Worm (Caenorhabditis elegans): Measurements from ENCODE around the gene swsn-6.

DNA sequence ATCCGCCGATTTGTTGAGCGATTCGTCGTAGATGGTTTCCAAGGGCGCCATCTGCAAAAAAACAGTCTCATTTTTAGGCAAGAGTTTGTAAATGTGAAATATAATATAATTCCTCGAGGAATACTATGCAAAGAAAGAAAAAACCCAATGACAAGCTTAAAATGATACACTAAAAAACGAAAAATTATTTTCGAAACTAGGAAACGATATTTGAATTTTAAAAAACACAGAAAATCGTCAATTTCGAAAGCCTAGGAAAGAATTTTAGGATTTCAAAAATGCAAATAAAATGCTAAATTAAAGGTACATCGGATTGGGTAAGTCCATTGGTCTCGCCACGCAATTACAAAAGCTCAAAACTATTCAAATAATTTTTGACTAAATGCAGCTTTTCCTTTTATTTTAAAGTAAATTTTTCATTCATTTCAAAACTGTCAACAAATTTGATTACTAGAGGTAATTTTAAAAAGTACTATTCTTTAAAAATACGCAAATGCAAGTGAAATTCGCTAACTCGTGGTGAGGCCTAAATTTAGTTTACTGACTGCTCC, 3.3 kb upstream of the swsn-6 start, which contains the start of the genes htp-1 and ZK616.5:
- TF ChIP-seq him-1 (tag; optimal IDR thresholded peaks at IDR 0.05): no peak
- TF ChIP-seq W03F9.2 (tag; optimal IDR thresholded peaks at IDR 0.05): no peak

All from whole organism, L4/young adult.